Worm (Caenorhabditis elegans) whole organism, L4 larva: Measurements from ENCODE around the gene arrd-24.

ENCODE experiments used
- aha-1 ChIP-seq: fragments of 150-350 bp; peaks from one replicate; lab custom pipeline; 2014; ENCODE audit warnings: missing biosample characterization, missing genetic modification characterization
- ces-1 ChIP-seq: fragments of 150-350 bp; sonication (generic microtip); optimal IDR thresholded peaks from 4 replicates; lab custom pipeline; 2014; ENCODE audit warnings: missing biosample characterization, missing genetic modification reagents, missing genetic modification characterization
- mdl-1 ChIP-seq, 2 experiments: fragments of 150-350 bp in 1 of 2; sonication (generic microtip) in 1 of 2; optimal IDR thresholded peaks; 2 replicates each; lab custom pipeline; 2014 to 2017; ENCODE audit warnings: missing biosample characterization in 2 of 2, missing genetic modification characterization in 2 of 2
- nhr-28 ChIP-seq: fragments of 150-350 bp; optimal IDR thresholded peaks from 2 replicates; lab custom pipeline; 2014; ENCODE audit warnings: missing biosample characterization, missing genetic modification characterization
- skn-1 ChIP-seq: fragments of 150-350 bp; optimal IDR thresholded peaks from 2 replicates; lab custom pipeline; 2014; ENCODE audit warnings: missing biosample characterization, missing genetic modification characterization

DNA sequence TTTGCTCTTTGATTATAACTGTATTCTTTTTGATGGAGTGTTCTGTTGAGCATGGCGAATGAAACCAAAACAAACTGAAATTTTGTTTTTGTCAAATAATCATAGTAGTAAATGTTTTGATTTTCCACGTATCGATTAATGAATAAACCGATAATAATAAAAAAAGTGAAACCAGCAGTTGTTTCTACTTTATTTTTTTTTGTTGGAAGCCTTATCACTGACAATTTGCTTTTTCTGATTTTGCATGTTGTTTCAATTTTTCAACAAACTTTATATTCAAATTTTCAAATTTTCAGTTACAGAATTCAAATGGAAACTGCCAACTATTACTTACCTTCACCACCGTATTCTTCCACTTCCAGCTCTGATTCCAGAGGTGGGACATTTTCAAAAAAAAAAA lies 45.7 kb downstream of the arrd-24 start, which contains the start of gene elt-3:
- TF ChIP-seq mdl-1 (tag; optimal IDR thresholded peaks at IDR 0.05; lab: Kevin White, UChicago) (no peak), aha-1 (tag; lab: Kevin White, UChicago) (no peak), nhr-28 (no peak), ces-1 (GFP tag; lab: Kevin White, UChicago) (no peak), skn-1 (tag; lab: Kevin White, UChicago) (no peak)
